Worm (Caenorhabditis elegans) whole organism, L2 larva: ENCODE measurements around the gene srbc-59.

Experiments used
- Y55F3AM.14 ChIP-seq: fragments of 200-800 bp; sonication (Bioruptor generic); optimal IDR thresholded peaks from 2 replicates; lab custom pipeline; 2018; ENCODE audit warnings: mild to moderate bottlenecking, missing genetic modification characterization, missing compliant biosample characterization
- ZK546.5 ChIP-seq: sonication (generic microtip); optimal IDR thresholded peaks from 2 replicates; lab custom pipeline; 2017; ENCODE audit warnings: missing biosample characterization, missing genetic modification characterization
- alr-1 ChIP-seq: fragments of 150-350 bp; optimal IDR thresholded peaks from 2 replicates; lab custom pipeline; 2014; ENCODE audit warnings: missing biosample characterization, missing genetic modification characterization
- aly-2 ChIP-seq: fragments of 150-350 bp; optimal IDR thresholded peaks from 2 replicates; lab custom pipeline; 2014; ENCODE audit warnings: missing biosample characterization, missing genetic modification characterization
- ama-1 ChIP-seq: fragments of 150-350 bp; optimal IDR thresholded peaks from 2 replicates; lab custom pipeline; 2018; ENCODE audit warnings: inconsistent platforms
- blmp-1 ChIP-seq: sonication (generic microtip); optimal IDR thresholded peaks from 2 replicates; lab custom pipeline; 2017; ENCODE audit warnings: missing genetic modification characterization, mild to moderate bottlenecking, missing compliant biosample characterization, antibody characterized with exemption, moderate library complexity; ENCODE audit not compliant: insufficient read depth
- ceh-82 ChIP-seq: fragments of 150-350 bp; optimal IDR thresholded peaks from 2 replicates; lab custom pipeline; 2014; ENCODE audit warnings: missing biosample characterization, missing genetic modification characterization
- crh-2 ChIP-seq: sonication (generic microtip); optimal IDR thresholded peaks from 2 replicates; lab custom pipeline; 2017; ENCODE audit warnings: missing biosample characterization, missing genetic modification characterization
- dmd-4 ChIP-seq: sonication (generic microtip); optimal IDR thresholded peaks from 2 replicates; lab custom pipeline; 2017; ENCODE audit warnings: missing biosample characterization, missing genetic modification characterization
- elt-3 ChIP-seq: sonication (generic microtip); optimal IDR thresholded peaks from 2 replicates; lab custom pipeline; 2017; ENCODE audit warnings: missing biosample characterization, missing genetic modification characterization
- fos-1 ChIP-seq: fragments of 150-350 bp; optimal IDR thresholded peaks from 2 replicates; lab custom pipeline; 2014; ENCODE audit warnings: missing biosample characterization, missing genetic modification characterization
- gmeb-1 ChIP-seq: fragments of 150-350 bp; optimal IDR thresholded peaks from 2 replicates; lab custom pipeline; 2014; ENCODE audit warnings: missing biosample characterization, missing genetic modification characterization
- lin-11 ChIP-seq: fragments of 150-350 bp; sonication (generic microtip); optimal IDR thresholded peaks from 2 replicates; lab custom pipeline; 2014; ENCODE audit warnings: missing biosample characterization, missing genetic modification characterization, inconsistent platforms, mixed read lengths
- lin-39 ChIP-seq: fragments of 150-350 bp; optimal IDR thresholded peaks from 2 replicates; lab custom pipeline; 2014; ENCODE audit warnings: missing biosample characterization, missing genetic modification reagents, missing genetic modification characterization
- mab-5 ChIP-seq: fragments of 150-350 bp; optimal IDR thresholded peaks from 2 replicates; lab custom pipeline; 2014; ENCODE audit warnings: missing biosample characterization, missing genetic modification characterization
- mdl-1 ChIP-seq, 2 experiments: fragments of 150-350 bp in 1 of 2; sonication (generic microtip) in 1 of 2; optimal IDR thresholded peaks; 2 replicates each; lab custom pipeline; 2017; ENCODE audit warnings: missing biosample characterization in 2 of 2, missing genetic modification characterization in 2 of 2
- nhr-11 ChIP-seq: fragments of 150-350 bp; optimal IDR thresholded peaks from 2 replicates; lab custom pipeline; 2014; ENCODE audit warnings: missing biosample characterization, missing genetic modification characterization
- nhr-12 ChIP-seq: fragments of 150-350 bp; optimal IDR thresholded peaks from 2 replicates; lab custom pipeline; 2014; ENCODE audit warnings: missing biosample characterization, missing genetic modification characterization
- nhr-21 ChIP-seq: fragments of 150-350 bp; optimal IDR thresholded peaks from 2 replicates; lab custom pipeline; 2014; ENCODE audit warnings: missing biosample characterization, missing genetic modification characterization
- nhr-23 ChIP-seq: fragments of 150-350 bp; optimal IDR thresholded peaks from 2 replicates; lab custom pipeline; 2014; ENCODE audit warnings: missing biosample characterization, missing genetic modification reagents, missing genetic modification characterization
- nhr-237 ChIP-seq: fragments of 150-350 bp; optimal IDR thresholded peaks from 2 replicates; lab custom pipeline; 2014; ENCODE audit warnings: missing biosample characterization, missing genetic modification characterization
- nhr-25 ChIP-seq: fragments of 150-350 bp; sonication (generic microtip); optimal IDR thresholded peaks from 3 replicates; lab custom pipeline; 2014; ENCODE audit warnings: missing biosample characterization, missing genetic modification characterization
- nhr-77 ChIP-seq: fragments of 150-350 bp; optimal IDR thresholded peaks from 2 replicates; lab custom pipeline; 2014; ENCODE audit warnings: missing biosample characterization, missing genetic modification characterization
- peb-1 ChIP-seq: fragments of 150-350 bp; optimal IDR thresholded peaks from 2 replicates; lab custom pipeline; 2014; ENCODE audit warnings: missing biosample characterization, missing genetic modification characterization
- skn-1 ChIP-seq: sonication (generic microtip); optimal IDR thresholded peaks from 2 replicates; lab custom pipeline; 2017; ENCODE audit warnings: missing biosample characterization, missing genetic modification characterization
- sma-3 ChIP-seq: sonication (generic microtip); optimal IDR thresholded peaks from 2 replicates; lab custom pipeline; 2016; ENCODE audit warnings: missing genetic modification reagents, missing genetic modification characterization, missing compliant biosample characterization
- sma-9 ChIP-seq, 2 experiments: fragments of 150-350 bp in 1 of 2; sonication (generic microtip) in 1 of 2; optimal IDR thresholded peaks; 2 replicates each; lab custom pipeline; 2014 to 2016; ENCODE audit warnings: missing genetic modification characterization in 2 of 2, mild to moderate bottlenecking in 1 of 2, missing biosample characterization in 1 of 2, missing compliant biosample characterization in 1 of 2, missing genetic modification reagents in 1 of 2, moderate library complexity in 1 of 2
- snpc-4 ChIP-seq: fragments of 150-350 bp; optimal IDR thresholded peaks from 2 replicates; lab custom pipeline; 2014; ENCODE audit warnings: missing biosample characterization, missing genetic modification characterization
- unc-39 ChIP-seq: fragments of 150-350 bp; optimal IDR thresholded peaks from 2 replicates; lab custom pipeline; 2014; ENCODE audit warnings: missing biosample characterization, missing genetic modification characterization
- unc-55 ChIP-seq: fragments of 150-350 bp; sonication (generic microtip); optimal IDR thresholded peaks from 3 replicates; lab custom pipeline; 2014; ENCODE audit warnings: missing biosample characterization, missing genetic modification reagents, missing genetic modification characterization
- unc-62 ChIP-seq: fragments of 150-350 bp; optimal IDR thresholded peaks from 2 replicates; lab custom pipeline; 2014; ENCODE audit warnings: missing biosample characterization, missing genetic modification reagents, missing genetic modification characterization
- ztf-1 ChIP-seq: fragments of 200-800 bp; sonication (Bioruptor generic); conservative IDR thresholded peaks from 2 replicates; pipeline ENCODE4 v1.3.6; 2022; ENCODE audit warnings: missing genetic modification characterization, missing compliant biosample characterization
- ztf-4 ChIP-seq: fragments of 150-350 bp; optimal IDR thresholded peaks from 2 replicates; lab custom pipeline; 2014; ENCODE audit warnings: missing biosample characterization, missing genetic modification characterization

srbc-59 gene

DNA sequence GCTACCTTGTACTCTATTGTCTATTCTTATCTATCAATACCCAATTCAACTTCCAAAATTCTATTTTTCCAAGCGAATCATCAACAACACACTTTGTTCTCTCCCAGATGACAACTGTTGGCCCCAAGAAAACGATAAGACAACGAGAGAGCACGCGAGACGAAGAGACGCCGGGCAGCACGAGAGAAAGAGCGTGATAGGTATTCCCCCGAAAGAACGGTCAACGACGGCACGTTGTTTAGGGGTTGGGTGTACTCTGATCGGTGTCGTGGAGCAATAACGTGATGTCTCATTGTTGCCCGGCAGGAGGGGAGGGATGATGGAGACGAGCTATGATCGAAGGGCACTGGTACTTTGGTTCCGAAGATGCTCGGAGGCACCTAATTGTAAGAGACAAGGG lies 47.1 kb upstream of the srbc-59 start (continued):
- TF ChIP-seq dmd-4 (tag; lab: Kevin White, UChicago) (no peak), gmeb-1 (tag; lab: Kevin White, UChicago) (peak; percentile 82), mab-5 (tag; lab: Kevin White, UChicago) (peak; percentile 62)

DNA sequence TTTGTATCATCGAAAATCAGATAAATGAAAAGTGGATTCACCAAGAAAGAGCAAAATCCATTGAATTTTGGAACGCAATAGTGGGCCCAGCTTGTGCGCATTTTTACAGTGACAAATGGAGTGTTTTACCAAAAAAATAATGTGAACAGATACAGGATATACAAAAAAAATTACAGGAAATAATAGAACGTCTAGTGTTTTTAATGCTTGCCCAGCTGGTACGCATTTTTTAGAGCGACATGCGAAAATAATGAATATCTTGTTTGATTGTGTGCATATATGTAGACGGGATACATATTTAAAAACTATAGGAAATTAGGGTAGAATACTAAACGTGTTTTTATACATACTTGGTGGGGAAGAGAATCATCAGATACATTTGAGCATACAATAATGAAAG lies 42.3 kb upstream of the srbc-59 start, which contains the start of gene srj-25:
srj-25 (minus strand) TSS at position 101 of the 400 bp plus-strand sequence.
- TF ChIP-seq peb-1 (tag; lab: Kevin White, UChicago) (no peak), elt-3 (no peak), nhr-11 (no peak), skn-1 (no peak), ama-1 (lab: Kevin White, UChicago) (no peak), gmeb-1 (tag; lab: Kevin White, UChicago) (no peak), blmp-1 (tag; lab: Kevin White, UChicago) (no peak), nhr-25 (tag; lab: Kevin White, UChicago) (no peak)

- TF ChIP-seq sma-9 (GFP tag; optimal IDR thresholded peaks at IDR 0.05; lab: Kevin White, UChicago) (no peak), sma-9 (tag; optimal IDR thresholded peaks at IDR 0.05; lab: Kevin White, UChicago) (no peak), sma-3 (GFP tag; lab: Kevin White, UChicago) (no peak), mdl-1 (tag; optimal IDR thresholded peaks at IDR 0.05; lab: Kevin White, UChicago) (no peak), fos-1 (tag; lab: Kevin White, UChicago) (no peak), aly-2 (no peak), unc-62 (GFP tag; lab: Kevin White, UChicago) (no peak), crh-2 (tag; lab: Kevin White, UChicago) (no peak), elt-3 (no peak), nhr-237 (tag; lab: Kevin White, UChicago) (no peak), ztf-1 (GFP tag; lab: Robert Waterston, UW) (no peak), nhr-77 (no peak), nhr-23 (tag; lab: Kevin White, UChicago) (no peak), lin-39 (tag; lab: Kevin White, UChicago) (no peak), unc-55 (no peak), lin-11 (no peak), nhr-12 (tag; lab: Kevin White, UChicago) (no peak), blmp-1 (tag; lab: Kevin White, UChicago) (no peak)
Measured at ce11 chrV:738770-739169, 39.7 kb upstream of the srbc-59 start, which contains the start of gene srj-24. TSS of gene srj-24 (minus strand) at chrV:738870.

- no peak for TF ChIP-seq unc-39 (tag; lab: Kevin White, UChicago)
- TF ChIP-seq mdl-1 (tag; optimal IDR thresholded peaks at IDR 0.05; lab: Kevin White, UChicago) = no peak
- no peak for TF ChIP-seq alr-1
- TF ChIP-seq mab-5 (tag; lab: Kevin White, UChicago) = no peak
- no peak for TF ChIP-seq nhr-21 (tag; lab: Kevin White, UChicago)
- no peak for TF ChIP-seq ZK546.5
- no peak for TF ChIP-seq ceh-82 (tag; lab: Kevin White, UChicago)
- TF ChIP-seq fos-1 (tag; lab: Kevin White, UChicago) = no peak
- TF ChIP-seq sma-3 (GFP tag; lab: Kevin White, UChicago) = no peak
- no peak for TF ChIP-seq snpc-4 (tag; lab: Kevin White, UChicago)
- no peak for TF ChIP-seq elt-3
- no peak for TF ChIP-seq nhr-237 (tag; lab: Kevin White, UChicago)
- no peak for TF ChIP-seq peb-1 (tag; lab: Kevin White, UChicago)
- no peak for TF ChIP-seq Y55F3AM.14 (GFP tag; lab: Kevin White, UChicago)
- no peak for TF ChIP-seq ztf-4 (tag; lab: Kevin White, UChicago)
Measured at ce11 chrV:741820-742219, 36.6 kb upstream of the srbc-59 start, which contains the start of gene C05E4.7. TSS of gene C05E4.7 (plus strand) at chrV:742120.

DNA sequence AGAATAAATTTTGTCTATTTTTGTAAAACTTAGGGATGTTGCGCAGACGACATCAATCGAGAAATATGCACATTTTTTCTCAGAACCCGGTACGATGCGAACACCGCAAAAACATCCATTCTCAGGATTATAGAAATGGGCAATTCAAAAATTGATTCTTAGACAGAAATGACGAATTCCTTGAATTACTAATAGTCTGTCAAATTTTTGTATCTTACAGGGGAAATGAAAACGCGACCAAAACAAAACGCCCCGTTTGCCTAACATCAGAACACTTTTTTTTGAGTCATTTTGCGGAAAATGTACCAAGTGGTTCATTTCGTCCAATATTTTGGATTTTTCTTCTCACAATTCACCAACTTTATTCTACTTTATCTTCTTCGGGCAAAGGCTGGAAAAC lies 35.1 kb upstream of the srbc-59 start, which contains the start of gene str-134:
str-134 (plus strand) TSS at position 301 of the 400 bp plus-strand sequence.
- no peak for TF ChIP-seq ZK546.5
- TF ChIP-seq, all 48 proteins: peak for 0
